Worm (Caenorhabditis elegans) whole organism, L3 larva: Measurements from ENCODE around the gene rev-3.
A peak's percentile ranks its signal among the peaks of the same experiment; 100 is the strongest.

Experiments
- R02D3.7 ChIP-seq: fragments of 150-350 bp; optimal IDR thresholded peaks from 2 replicates; lab custom pipeline; 2014; ENCODE audit warnings: missing biosample characterization, missing genetic modification characterization
- aly-2 ChIP-seq: fragments of 150-350 bp; optimal IDR thresholded peaks from 2 replicates; lab custom pipeline; 2014; ENCODE audit warnings: missing biosample characterization, missing genetic modification characterization
- ama-1 ChIP-seq: fragments of 150-350 bp; optimal IDR thresholded peaks from 2 replicates; lab custom pipeline; 2018
- ceh-16 ChIP-seq: sonication (generic microtip); optimal IDR thresholded peaks from 2 replicates; lab custom pipeline; 2017; ENCODE audit warnings: missing biosample characterization, missing genetic modification characterization
- ceh-28 ChIP-seq: fragments of 150-350 bp; optimal IDR thresholded peaks from 2 replicates; lab custom pipeline; 2014; ENCODE audit warnings: missing biosample characterization, missing genetic modification reagents, missing genetic modification characterization
- daf-12 ChIP-seq: fragments of 150-350 bp; optimal IDR thresholded peaks from 2 replicates; lab custom pipeline; 2014; ENCODE audit warnings: missing biosample characterization, missing genetic modification reagents, missing genetic modification characterization
- egl-5 ChIP-seq: fragments of 150-350 bp; optimal IDR thresholded peaks from 2 replicates; lab custom pipeline; 2017; ENCODE audit warnings: missing biosample characterization, missing genetic modification reagents, missing genetic modification characterization, inconsistent platforms
- elt-1 ChIP-seq: fragments of 150-350 bp; optimal IDR thresholded peaks from 2 replicates; lab custom pipeline; 2014; ENCODE audit warnings: missing biosample characterization, missing genetic modification characterization
- elt-2 ChIP-seq: sonication (generic microtip); optimal IDR thresholded peaks from 2 replicates; lab custom pipeline; 2016; ENCODE audit warnings: missing genetic modification reagents, mild to moderate bottlenecking, missing genetic modification characterization, missing compliant biosample characterization
- elt-3 ChIP-seq, 3 experiments: fragments of 150-350 bp in 1 of 3; sonication (generic microtip) in 2 of 3; optimal IDR thresholded peaks; 2 replicates in 2 of 3; 4 replicates in 1 of 3; lab custom pipeline; 2014 to 2017; ENCODE audit warnings: missing biosample characterization in 3 of 3, missing genetic modification characterization in 3 of 3
- eor-1 ChIP-seq, 2 experiments: fragments of 150-350 bp; optimal IDR thresholded peaks; 2 replicates each; lab custom pipeline; 2014 to 2018; ENCODE audit warnings: missing biosample characterization in 2 of 2, missing genetic modification characterization in 2 of 2
- fkh-10 ChIP-seq: sonication (generic microtip); optimal IDR thresholded peaks from 2 replicates; lab custom pipeline; 2017; ENCODE audit warnings: missing biosample characterization, missing genetic modification reagents, missing genetic modification characterization
- fkh-2 ChIP-seq: fragments of 150-350 bp; optimal IDR thresholded peaks from 2 replicates; lab custom pipeline; 2014; ENCODE audit warnings: missing biosample characterization, missing genetic modification reagents, missing genetic modification characterization
- hmg-11 ChIP-seq: sonication (generic microtip); optimal IDR thresholded peaks from 2 replicates; lab custom pipeline; 2016; ENCODE audit warnings: missing genetic modification characterization, missing compliant biosample characterization
- jun-1 ChIP-seq: fragments of 150-350 bp; optimal IDR thresholded peaks from 2 replicates; lab custom pipeline; 2014; ENCODE audit warnings: missing biosample characterization, missing genetic modification reagents, missing genetic modification characterization
- lin-15B ChIP-seq: fragments of 150-350 bp; optimal IDR thresholded peaks from 2 replicates; lab custom pipeline; 2014; ENCODE audit warnings: missing biosample characterization, missing genetic modification characterization
- lin-39 ChIP-seq: fragments of 150-350 bp; optimal IDR thresholded peaks from 2 replicates; lab custom pipeline; 2018; ENCODE audit warnings: missing biosample characterization, missing genetic modification reagents, missing genetic modification characterization
- lsy-12 ChIP-seq: sonication (generic microtip); optimal IDR thresholded peaks from 2 replicates; lab custom pipeline; 2016; ENCODE audit warnings: mild to moderate bottlenecking, missing genetic modification characterization, missing compliant biosample characterization
- mdl-1 ChIP-seq: fragments of 150-350 bp; optimal IDR thresholded peaks from 2 replicates; lab custom pipeline; 2014; ENCODE audit warnings: missing biosample characterization, missing genetic modification characterization
- mml-1 ChIP-seq: fragments of 150-350 bp; sonication (generic microtip); optimal IDR thresholded peaks from 3 replicates; lab custom pipeline; 2014; ENCODE audit warnings: missing biosample characterization, missing genetic modification characterization
- nfya-1 ChIP-seq: sonication (generic microtip); optimal IDR thresholded peaks from 2 replicates; lab custom pipeline; 2017; ENCODE audit warnings: missing genetic modification characterization, mild to moderate bottlenecking, missing compliant biosample characterization, antibody characterized with exemption, moderate library complexity; ENCODE audit not compliant: insufficient read depth
- nhr-11 ChIP-seq: fragments of 150-350 bp; optimal IDR thresholded peaks from 2 replicates; lab custom pipeline; 2014; ENCODE audit warnings: missing biosample characterization, missing genetic modification characterization
- nhr-12 ChIP-seq: fragments of 150-350 bp; optimal IDR thresholded peaks from 2 replicates; lab custom pipeline; 2014; ENCODE audit warnings: missing biosample characterization, missing genetic modification characterization
- nhr-23 ChIP-seq: fragments of 150-350 bp; optimal IDR thresholded peaks from 2 replicates; lab custom pipeline; 2014; ENCODE audit warnings: missing biosample characterization, missing genetic modification reagents, missing genetic modification characterization
- nhr-25 ChIP-seq: sonication (generic microtip); optimal IDR thresholded peaks from 2 replicates; lab custom pipeline; 2017; ENCODE audit warnings: missing biosample characterization, missing genetic modification characterization
- nhr-43 ChIP-seq: sonication (generic microtip); optimal IDR thresholded peaks from 2 replicates; lab custom pipeline; 2016; ENCODE audit warnings: mild to moderate bottlenecking, missing genetic modification characterization, missing compliant biosample characterization; ENCODE audit not compliant: poor library complexity, severe bottlenecking
- nhr-76 ChIP-seq: fragments of 150-350 bp; sonication (generic microtip); optimal IDR thresholded peaks from 5 replicates; lab custom pipeline; 2014; ENCODE audit warnings: missing biosample characterization, missing genetic modification characterization
- nhr-77 ChIP-seq: fragments of 150-350 bp; optimal IDR thresholded peaks from 2 replicates; lab custom pipeline; 2014; ENCODE audit warnings: missing biosample characterization, missing genetic modification characterization
- pha-4 ChIP-seq: fragments of 150-350 bp; optimal IDR thresholded peaks from 2 replicates; lab custom pipeline; 2014; ENCODE audit warnings: missing biosample characterization, missing genetic modification reagents, missing genetic modification characterization
- pqm-1 ChIP-seq: fragments of 150-350 bp; optimal IDR thresholded peaks from 2 replicates; lab custom pipeline; 2017; ENCODE audit warnings: missing biosample characterization, missing genetic modification characterization, inconsistent platforms
- sea-2 ChIP-seq: fragments of 150-350 bp; sonication (generic microtip); optimal IDR thresholded peaks from 4 replicates; lab custom pipeline; 2014; ENCODE audit warnings: missing biosample characterization, missing genetic modification reagents, missing genetic modification characterization
- skn-1 ChIP-seq: fragments of 150-350 bp; optimal IDR thresholded peaks from 2 replicates; lab custom pipeline; 2014; ENCODE audit warnings: missing biosample characterization, missing genetic modification characterization
- snpc-4 ChIP-seq: fragments of 150-350 bp; optimal IDR thresholded peaks from 2 replicates; lab custom pipeline; 2014; ENCODE audit warnings: missing biosample characterization, missing genetic modification characterization
- tbx-2 ChIP-seq: sonication (generic microtip); optimal IDR thresholded peaks from 2 replicates; lab custom pipeline; 2016; ENCODE audit warnings: mild to moderate bottlenecking, missing genetic modification characterization, missing compliant biosample characterization
- unc-39 ChIP-seq: sonication (generic microtip); optimal IDR thresholded peaks from 4 replicates; lab custom pipeline; 2017; ENCODE audit warnings: missing biosample characterization, missing genetic modification characterization
- unc-62 ChIP-seq: fragments of 150-350 bp; sonication (generic microtip); optimal IDR thresholded peaks from 4 replicates; lab custom pipeline; 2014; ENCODE audit warnings: missing biosample characterization, missing genetic modification reagents, missing genetic modification characterization
- zag-1 ChIP-seq: fragments of 150-350 bp; optimal IDR thresholded peaks from 2 replicates; lab custom pipeline; 2014; ENCODE audit warnings: missing biosample characterization, missing genetic modification characterization
- ztf-4 ChIP-seq: fragments of 150-350 bp; optimal IDR thresholded peaks from 2 replicates; lab custom pipeline; 2014; ENCODE audit warnings: missing biosample characterization, missing genetic modification characterization

rev-3 gene

ce11 chrIII:5794982-5795381 is 4.5 kb upstream of the rev-3 start:
- no peak for TF ChIP-seq tbx-2
- TF ChIP-seq nfya-1 = no peak

- no peak for TF ChIP-seq elt-1 (tag; lab: Kevin White, UChicago)
- TF ChIP-seq elt-2 (tag; lab: Kevin White, UChicago) = peak; percentile 37
- TF ChIP-seq sea-2 (GFP tag; lab: Kevin White, UChicago) = no peak
- no peak for TF ChIP-seq nhr-76 (tag; lab: Kevin White, UChicago)
- peak; percentile 73 for TF ChIP-seq R02D3.7 (tag; lab: Kevin White, UChicago)
- TF ChIP-seq nhr-77 (tag; lab: Kevin White, UChicago) = no peak
- TF ChIP-seq nfya-1 = peak; percentile 82
- peak; percentile 60 for TF ChIP-seq lsy-12 (tag; lab: Kevin White, UChicago)
- TF ChIP-seq skn-1 (tag; lab: Kevin White, UChicago) = no peak
- peak; percentile 85 for TF ChIP-seq nhr-25 (tag; lab: Kevin White, UChicago)
- TF ChIP-seq fkh-2 = no peak
- no peak for TF ChIP-seq nhr-12 (tag; lab: Kevin White, UChicago)
- peak; percentile 82 for TF ChIP-seq lin-15B (tag; lab: Kevin White, UChicago)
- TF ChIP-seq nhr-11 (tag; lab: Kevin White, UChicago) = peak; percentile 11
- TF ChIP-seq ztf-4 (tag; lab: Kevin White, UChicago) = no peak
- TF ChIP-seq fkh-10 = no peak
- TF ChIP-seq eor-1 (tag; optimal IDR thresholded peaks at IDR 0.05; lab: Kevin White, UChicago) = no peak
- no peak for TF ChIP-seq pqm-1 (tag; lab: Kevin White, UChicago)
- TF ChIP-seq unc-62 (GFP tag; lab: Kevin White, UChicago) = no peak
- peak; percentile 58 for TF ChIP-seq snpc-4 (tag; lab: Kevin White, UChicago)
- no peak for TF ChIP-seq ama-1 (lab: Kevin White, UChicago)
- peak; percentile 87 for TF ChIP-seq lin-39 (tag; lab: Kevin White, UChicago)
- no peak for TF ChIP-seq aly-2 (tag; lab: Kevin White, UChicago)
- TF ChIP-seq zag-1 (tag; lab: Kevin White, UChicago) = no peak
- peak; percentile 74 for TF ChIP-seq nhr-43 (tag; lab: Kevin White, UChicago)
- peak; percentile 31 for TF ChIP-seq egl-5
- no peak for TF ChIP-seq mdl-1 (tag; lab: Kevin White, UChicago)
- no peak for TF ChIP-seq elt-3 (tag; optimal IDR thresholded peaks at IDR 0.05; lab: Kevin White, UChicago)
- TF ChIP-seq unc-39 (tag; lab: Kevin White, UChicago) = no peak
- TF ChIP-seq daf-12 (tag; lab: Kevin White, UChicago) = no peak
- TF ChIP-seq pha-4 = no peak
- TF ChIP-seq hmg-11 (tag; lab: Kevin White, UChicago) = peak; percentile 77
- TF ChIP-seq jun-1 (tag; lab: Kevin White, UChicago) = no peak
- no peak for TF ChIP-seq ceh-16 (tag; lab: Kevin White, UChicago)
- TF ChIP-seq mml-1 (tag; lab: Kevin White, UChicago) = no peak
- TF ChIP-seq ceh-28 (tag; lab: Kevin White, UChicago) = peak; percentile 35
- peak; percentile 80 for TF ChIP-seq nhr-23 (tag; lab: Kevin White, UChicago)
- peak; percentile 58 for TF ChIP-seq tbx-2
- TF ChIP-seq, all 47 proteins: peak for 15
These were observed 5.0 kb downstream of the rev-3 start, which contains the start of gene Y37B11A.3 for ce11 chrIII:5785273-5785929. TSS of gene Y37B11A.3 (minus strand) at chrIII:5785323.

DNA sequence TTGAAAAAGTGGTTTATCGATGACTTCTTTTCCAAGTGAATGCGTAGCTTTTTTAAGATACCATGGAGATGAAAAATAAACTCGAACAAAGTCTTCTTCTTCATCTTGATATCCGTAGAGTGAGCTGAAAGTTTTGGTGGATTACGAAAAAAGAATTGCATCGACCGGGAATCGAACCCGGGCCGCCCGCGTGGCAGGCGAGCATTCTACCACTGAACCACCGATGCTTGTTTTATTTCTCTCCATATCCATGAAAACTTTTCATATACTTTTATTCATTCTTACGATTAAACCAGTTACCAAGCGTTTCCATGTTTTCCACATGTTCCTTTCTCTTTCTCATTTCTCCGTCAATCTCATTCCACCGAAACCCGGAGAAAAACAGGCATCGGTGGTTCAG is 8.4 kb downstream of the rev-3 start:
- TF ChIP-seq hmg-11 (tag; lab: Kevin White, UChicago) = no peak
- TF ChIP-seq pqm-1 (tag; lab: Kevin White, UChicago) = no peak
- TF ChIP-seq nhr-77 (tag; lab: Kevin White, UChicago) = no peak
- no peak for TF ChIP-seq ceh-16 (tag; lab: Kevin White, UChicago)
- no peak for TF ChIP-seq ztf-4 (tag; lab: Kevin White, UChicago)
- no peak for TF ChIP-seq elt-2 (tag; lab: Kevin White, UChicago)
- TF ChIP-seq zag-1 (tag; lab: Kevin White, UChicago) = no peak
